Worm (Caenorhabditis elegans) whole organism, early embryonic: ENCODE measurements around the gene srj-24.

Experiments used
- B0310.2 ChIP-seq: sonication (generic microtip); optimal IDR thresholded peaks from 2 replicates; lab custom pipeline; 2016; ENCODE audit warnings: mild to moderate bottlenecking, missing genetic modification characterization, missing compliant biosample characterization
- F13C5.2 ChIP-seq: sonication (generic microtip); optimal IDR thresholded peaks from 2 replicates; lab custom pipeline; 2017; ENCODE audit warnings: mild to moderate bottlenecking, missing genetic modification characterization, inconsistent platforms, missing compliant biosample characterization
- aly-1 ChIP-seq: sonication (generic microtip); optimal IDR thresholded peaks from 2 replicates; lab custom pipeline; 2016; ENCODE audit warnings: missing genetic modification characterization, missing compliant biosample characterization
- ama-1 ChIP-seq: fragments of 150-350 bp; optimal IDR thresholded peaks from 2 replicates; lab custom pipeline; 2014
- ceh-13 ChIP-seq: fragments of 200-800 bp; sonication (Bioruptor generic); optimal IDR thresholded peaks from 2 replicates; lab custom pipeline; 2018; ENCODE audit warnings: mild to moderate bottlenecking, missing genetic modification characterization, missing compliant biosample characterization
- ceh-36 ChIP-seq: sonication (generic microtip); optimal IDR thresholded peaks from 2 replicates; lab custom pipeline; 2016; ENCODE audit warnings: missing genetic modification characterization, inconsistent platforms, missing compliant biosample characterization
- ets-7 ChIP-seq: sonication (generic microtip); optimal IDR thresholded peaks from 2 replicates; lab custom pipeline; 2016; ENCODE audit warnings: missing genotype, missing genetic modification characterization, missing compliant biosample characterization
- flt-1 ChIP-seq: fragments of 200-800 bp; sonication (Bioruptor generic); IDR thresholded peaks from 2 replicates; pipeline ENCODE4 v1.3.6; 2022; ENCODE audit warnings: missing genetic modification characterization, missing compliant biosample characterization
- hmbx-1 ChIP-seq: sonication (generic microtip); optimal IDR thresholded peaks from 2 replicates; lab custom pipeline; 2016; ENCODE audit warnings: mild to moderate bottlenecking, missing genetic modification characterization, missing compliant biosample characterization
- hmg-4 ChIP-seq: fragments of 200-800 bp; sonication (Bioruptor generic); optimal IDR thresholded peaks from 2 replicates; lab custom pipeline; 2018; ENCODE audit warnings: mild to moderate bottlenecking, missing genetic modification characterization, missing compliant biosample characterization
- hnd-1 ChIP-seq: sonication (generic microtip); optimal IDR thresholded peaks from 2 replicates; lab custom pipeline; 2016; ENCODE audit warnings: missing genetic modification characterization, missing compliant biosample characterization
- pes-1 ChIP-seq: fragments of 200-800 bp; sonication (Bioruptor generic); IDR thresholded peaks from 2 replicates; pipeline ENCODE4 v1.3.6; 2022; ENCODE audit warnings: missing genetic modification reagents, missing genetic modification characterization, missing compliant biosample characterization
- scrt-1 ChIP-seq: fragments of 200-800 bp; sonication (Bioruptor generic); IDR thresholded peaks from 2 replicates; pipeline ENCODE4 v1.3.6; 2022; ENCODE audit warnings: missing genetic modification characterization, missing compliant biosample characterization
- sea-1 ChIP-seq: fragments of 200-800 bp; sonication (Bioruptor generic); conservative IDR thresholded peaks from 2 replicates; pipeline ENCODE4 v1.3.6; 2022; ENCODE audit warnings: missing genetic modification characterization, missing compliant biosample characterization
- tbx-11 ChIP-seq: fragments of 200-800 bp; sonication (Bioruptor generic); IDR thresholded peaks from 2 replicates; pipeline ENCODE4 v1.3.6; 2022; ENCODE audit warnings: missing genetic modification characterization, missing compliant biosample characterization
- tbx-37 ChIP-seq: fragments of 200-800 bp; sonication (Bioruptor generic); conservative IDR thresholded peaks from 2 replicates; pipeline ENCODE4 v1.3.6; 2022; ENCODE audit warnings: missing genetic modification reagents, missing genetic modification characterization, missing compliant biosample characterization
- tra-4 ChIP-seq: sonication (generic microtip); optimal IDR thresholded peaks from 2 replicates; lab custom pipeline; 2017; ENCODE audit warnings: missing genetic modification characterization, missing compliant biosample characterization

Gene srj-24

ce11 chrV:774341-774740 is 35.7 kb upstream of the srj-24 start:
- TF ChIP-seq flt-1 (no peak), ceh-36 (tag; lab: Kevin White, UChicago) (no peak), ceh-13 (GFP tag; lab: Kevin White, UChicago) (no peak), sea-1 (GFP tag; lab: Robert Waterston, UW) (no peak)

- TF ChIP-seq F13C5.2 (tag; lab: Kevin White, UChicago) = peak; percentile 34
- no peak for TF ChIP-seq B0310.2 (tag; lab: Kevin White, UChicago)
Observed at ce11 chrV:773256-773655, 34.6 kb upstream of the srj-24 start, which contains the start of gene sti-1. Gene sti-1 (plus strand): TSS chrV:773518.

- TF ChIP-seq sea-1 (GFP tag; lab: Robert Waterston, UW) (no peak), hmbx-1 (tag; lab: Kevin White, UChicago) (no peak), tra-4 (tag; lab: Kevin White, UChicago) (no peak), ceh-36 (tag; lab: Kevin White, UChicago) (no peak), B0310.2 (tag; lab: Kevin White, UChicago) (no peak), scrt-1 (GFP tag; lab: Robert Waterston, UW) (no peak), aly-1 (tag; lab: Kevin White, UChicago) (no peak), ets-7 (tag; lab: Kevin White, UChicago) (no peak), tbx-11 (no peak), F13C5.2 (tag; lab: Kevin White, UChicago) (no peak)
Observed at ce11 chrV:772210-772609, 33.5 kb upstream of the srj-24 start.

- no peak for TF ChIP-seq ceh-13 (GFP tag; lab: Kevin White, UChicago)
- TF ChIP-seq pes-1 (GFP tag; lab: Robert Waterston, UW) = no peak
- no peak for TF ChIP-seq tbx-37 (GFP tag; lab: Robert Waterston, UW)
- no peak for TF ChIP-seq tbx-11
- no peak for TF ChIP-seq hmg-4 (GFP tag; lab: Kevin White, UChicago)
- TF ChIP-seq hnd-1 (tag; lab: Kevin White, UChicago) = no peak
- no peak for TF ChIP-seq hmbx-1 (tag; lab: Kevin White, UChicago)
- TF ChIP-seq ama-1 = no peak
- TF ChIP-seq aly-1 (tag; lab: Kevin White, UChicago) = no peak
- no peak for TF ChIP-seq scrt-1 (GFP tag; lab: Robert Waterston, UW)
- TF ChIP-seq ets-7 (tag; lab: Kevin White, UChicago) = no peak
- no peak for TF ChIP-seq F13C5.2 (tag; lab: Kevin White, UChicago)
- TF ChIP-seq flt-1 = no peak
- TF ChIP-seq B0310.2 (tag; lab: Kevin White, UChicago) = no peak
- no peak for TF ChIP-seq tra-4 (tag; lab: Kevin White, UChicago)
- no peak for TF ChIP-seq sea-1 (GFP tag; lab: Robert Waterston, UW)
- TF ChIP-seq ceh-36 (tag; lab: Kevin White, UChicago) = no peak
Observed at ce11 chrV:764732-765131, 26.1 kb upstream of the srj-24 start, which contains the start of gene str-238. Gene str-238 (plus strand): TSS chrV:765032.

- TF ChIP-seq B0310.2 (tag; lab: Kevin White, UChicago) (no peak), hnd-1 (tag; lab: Kevin White, UChicago) (no peak), F13C5.2 (tag; lab: Kevin White, UChicago) (no peak), sea-1 (GFP tag; lab: Robert Waterston, UW) (no peak), scrt-1 (GFP tag; lab: Robert Waterston, UW) (no peak), flt-1 (no peak), hmg-4 (GFP tag; lab: Kevin White, UChicago) (no peak), tra-4 (tag; lab: Kevin White, UChicago) (no peak), aly-1 (tag; lab: Kevin White, UChicago) (no peak), ama-1 (no peak), ceh-13 (GFP tag; lab: Kevin White, UChicago) (no peak), pes-1 (GFP tag; lab: Robert Waterston, UW) (no peak), hmbx-1 (tag; lab: Kevin White, UChicago) (no peak), tbx-37 (GFP tag; lab: Robert Waterston, UW) (no peak), ceh-36 (tag; lab: Kevin White, UChicago) (no peak)
Observed at ce11 chrV:762340-762739, 23.7 kb upstream of the srj-24 start, which contains the start of gene srp-2. Gene srp-2 (plus strand): TSS chrV:762640.

- no peak for TF ChIP-seq sea-1 (GFP tag; lab: Robert Waterston, UW)
- TF ChIP-seq hmbx-1 (tag; lab: Kevin White, UChicago) = no peak
- no peak for TF ChIP-seq flt-1
Observed at ce11 chrV:761882-762281, 23.2 kb upstream of the srj-24 start, which contains the start of gene C05E4.12. Gene C05E4.12 (minus strand): TSS chrV:761982.

- TF ChIP-seq hmg-4 (GFP tag; lab: Kevin White, UChicago) = no peak
- no peak for TF ChIP-seq scrt-1 (GFP tag; lab: Robert Waterston, UW)
- no peak for TF ChIP-seq tra-4 (tag; lab: Kevin White, UChicago)
- no peak for TF ChIP-seq ama-1
- no peak for TF ChIP-seq ets-7 (tag; lab: Kevin White, UChicago)
- TF ChIP-seq hmbx-1 (tag; lab: Kevin White, UChicago) = no peak
- no peak for TF ChIP-seq F13C5.2 (tag; lab: Kevin White, UChicago)
- TF ChIP-seq pes-1 (GFP tag; lab: Robert Waterston, UW) = no peak
Observed at ce11 chrV:761235-761634, 22.6 kb upstream of the srj-24 start, which contains the start of gene C05E4.15. Gene C05E4.15 (minus strand): TSS chrV:761335.

ce11 chrV:756169-756568 is 17.5 kb upstream of the srj-24 start, which contains the start of gene str-20:
Gene str-20 (plus strand): TSS chrV:756469.
- TF ChIP-seq hmg-4 (GFP tag; lab: Kevin White, UChicago) (no peak), hmbx-1 (tag; lab: Kevin White, UChicago) (no peak), ets-7 (tag; lab: Kevin White, UChicago) (no peak), ceh-36 (tag; lab: Kevin White, UChicago) (no peak), sea-1 (GFP tag; lab: Robert Waterston, UW) (no peak), F13C5.2 (tag; lab: Kevin White, UChicago) (no peak), aly-1 (tag; lab: Kevin White, UChicago) (no peak)
